Fruit fly (Drosophila melanogaster) whole organism, prepupa: ENCODE results near the gene Obp28a.

ENCODE experiments used
- Blimp-1 ChIP-seq: fragments of 200-800 bp; sonication (Bioruptor generic); optimal IDR thresholded peaks from 3 replicates; lab custom pipeline; 2017; ENCODE audit warnings: missing biosample characterization, missing genetic modification characterization, mild to moderate bottlenecking, moderate library complexity, missing genetic modification reagents
- CG10631 ChIP-seq: fragments of 200-800 bp; sonication (Bioruptor generic); optimal IDR thresholded peaks from 2 replicates; lab custom pipeline; 2016; ENCODE audit warnings: missing biosample characterization, missing genetic modification characterization
- CG10669 ChIP-seq: fragments of 200-800 bp; sonication (Bioruptor generic); optimal IDR thresholded peaks from 3 replicates; lab custom pipeline; 2018; ENCODE audit warnings: missing biosample characterization, mild to moderate bottlenecking, missing genetic modification characterization, moderate library complexity
- CG11294 ChIP-seq: fragments of 200-800 bp; sonication (Bioruptor generic); IDR thresholded peaks from 2 replicates; pipeline ENCODE4 v1.3.6; 2022; ENCODE audit warnings: missing biosample characterization, missing genetic modification characterization
- CG11762 ChIP-seq: fragments of 200-800 bp; sonication (Bioruptor generic); optimal IDR thresholded peaks from 3 replicates; lab custom pipeline; 2016; ENCODE audit warnings: missing biosample characterization, missing genetic modification characterization; ENCODE audit not compliant: insufficient read depth
- CG15336 ChIP-seq: fragments of 200-800 bp; sonication (Bioruptor generic); IDR thresholded peaks from 2 replicates; pipeline ENCODE4 v1.3.6; 2022; ENCODE audit warnings: missing biosample characterization, missing genetic modification characterization
- CG16779 ChIP-seq: fragments of 200-800 bp; sonication (Bioruptor generic); optimal IDR thresholded peaks from 3 replicates; lab custom pipeline; 2017; ENCODE audit warnings: missing biosample characterization, mild to moderate bottlenecking, missing genetic modification characterization
- CG3032 ChIP-seq: fragments of 200-800 bp; optimal IDR thresholded peaks from 2 replicates; lab custom pipeline; 2019; ENCODE audit warnings: missing biosample characterization, mild to moderate bottlenecking, missing genetic modification characterization, moderate library complexity
- CG31627 ChIP-seq: fragments of 200-800 bp; sonication (Bioruptor generic); optimal IDR thresholded peaks from 3 replicates; lab custom pipeline; 2016; ENCODE audit warnings: missing biosample characterization, missing genetic modification characterization
- CG32006 ChIP-seq: fragments of 200-800 bp; sonication (Bioruptor generic); optimal IDR thresholded peaks from 3 replicates; lab custom pipeline; 2017; ENCODE audit warnings: missing biosample characterization, mild to moderate bottlenecking, missing genetic modification characterization
- CG34406 ChIP-seq: fragments of 200-800 bp; sonication (Bioruptor generic); optimal IDR thresholded peaks from 3 replicates; lab custom pipeline; 2016; ENCODE audit warnings: missing biosample characterization, missing genetic modification characterization
- CG3919 ChIP-seq: fragments of 200-800 bp; sonication (Bioruptor generic); optimal IDR thresholded peaks from 3 replicates; lab custom pipeline; 2016; ENCODE audit warnings: missing biosample characterization, missing genetic modification characterization
- CG4318 ChIP-seq: fragments of 200-800 bp; sonication (Bioruptor generic); optimal IDR thresholded peaks from 3 replicates; lab custom pipeline; 2017; ENCODE audit warnings: missing biosample characterization, mild to moderate bottlenecking, missing genetic modification characterization
- CG6163 ChIP-seq: fragments of 200-800 bp; sonication (Bioruptor generic); IDR thresholded peaks from 3 replicates; pipeline ENCODE4 v1.3.6; 2022; ENCODE audit warnings: missing biosample characterization, missing genetic modification characterization
- CG6276 ChIP-seq: fragments of 200-800 bp; sonication (Bioruptor generic); optimal IDR thresholded peaks from 2 replicates; lab custom pipeline; 2017; ENCODE audit warnings: missing biosample characterization, mild to moderate bottlenecking, missing genetic modification characterization
- CG6808 ChIP-seq: fragments of 200-800 bp; sonication (Bioruptor generic); optimal IDR thresholded peaks from 3 replicates; lab custom pipeline; 2017; ENCODE audit warnings: missing biosample characterization, missing genetic modification characterization, mild to moderate bottlenecking, moderate library complexity, missing genetic modification reagents
- CG7368 ChIP-seq: fragments of 200-800 bp; sonication (Bioruptor generic); optimal IDR thresholded peaks from 3 replicates; lab custom pipeline; 2016; ENCODE audit warnings: missing biosample characterization, missing genetic modification characterization
- CG8119 ChIP-seq: fragments of 200-800 bp; sonication (Bioruptor generic); IDR thresholded peaks from 3 replicates; pipeline ENCODE4 v1.3.6; 2022; ENCODE audit warnings: missing biosample characterization, missing genetic modification characterization
- CG8319 ChIP-seq: fragments of 200-800 bp; sonication (Bioruptor generic); optimal IDR thresholded peaks from 3 replicates; lab custom pipeline; 2016; ENCODE audit warnings: missing biosample characterization, missing genetic modification characterization
- CG8632 ChIP-seq: fragments of 200-800 bp; sonication (Bioruptor generic); optimal IDR thresholded peaks from 3 replicates; lab custom pipeline; 2016; ENCODE audit warnings: missing biosample characterization, missing genetic modification characterization
- CG9139 ChIP-seq: fragments of 200-800 bp; sonication (Bioruptor generic); optimal IDR thresholded peaks from 3 replicates; lab custom pipeline; 2017; ENCODE audit warnings: missing biosample characterization, mild to moderate bottlenecking, missing genetic modification characterization
- Eip75B ChIP-seq: fragments of 200-800 bp; sonication (Bioruptor generic); optimal IDR thresholded peaks from 3 replicates; lab custom pipeline; 2016; ENCODE audit warnings: missing biosample characterization, missing genetic modification characterization
- Eip78C ChIP-seq: fragments of 200-800 bp; sonication (Bioruptor generic); peaks from one replicate; lab custom pipeline; 2016; ENCODE audit warnings: missing biosample characterization, missing genetic modification characterization
- Eip93F ChIP-seq: fragments of 200-800 bp; sonication (Bioruptor generic); optimal IDR thresholded peaks from 2 replicates; lab custom pipeline; 2016; ENCODE audit warnings: missing biosample characterization, mild to moderate bottlenecking, missing genetic modification characterization
- Ets21C ChIP-seq: fragments of 200-800 bp; sonication (Bioruptor generic); optimal IDR thresholded peaks from 3 replicates; lab custom pipeline; 2016; ENCODE audit warnings: missing biosample characterization, missing genetic modification characterization
- Ets96B ChIP-seq: fragments of 200-800 bp; optimal IDR thresholded peaks from 2 replicates; lab custom pipeline; 2019; ENCODE audit warnings: missing biosample characterization, mild to moderate bottlenecking, missing genetic modification characterization, moderate library complexity
- Gug ChIP-seq: fragments of 200-800 bp; sonication (Bioruptor generic); IDR thresholded peaks from 2 replicates; pipeline ENCODE4 v1.3.6; 2022; ENCODE audit warnings: missing biosample characterization, missing genetic modification characterization
- Hr38 ChIP-seq: sonication (Bioruptor generic); optimal IDR thresholded peaks from 2 replicates; lab custom pipeline; 2016; ENCODE audit warnings: missing biosample characterization, missing genetic modification characterization
- Hr4 ChIP-seq: fragments of 200-800 bp; sonication (Bioruptor generic); optimal IDR thresholded peaks from 3 replicates; lab custom pipeline; 2016; ENCODE audit warnings: missing biosample characterization, missing genetic modification characterization
- OdsH ChIP-seq: fragments of 200-800 bp; sonication (Bioruptor generic); optimal IDR thresholded peaks from 3 replicates; lab custom pipeline; 2016; ENCODE audit warnings: missing biosample characterization, missing genetic modification characterization
- Smox ChIP-seq: fragments of 200-800 bp; sonication (Bioruptor generic); optimal IDR thresholded peaks from 3 replicates; lab custom pipeline; 2016; ENCODE audit warnings: missing biosample characterization, missing genetic modification characterization
- Sox14 ChIP-seq: fragments of 200-800 bp; sonication (Bioruptor generic); optimal IDR thresholded peaks from 3 replicates; lab custom pipeline; 2016; ENCODE audit warnings: missing biosample characterization, missing genetic modification characterization
- Sox15 ChIP-seq: fragments of 200-800 bp; sonication (Bioruptor generic); optimal IDR thresholded peaks from 3 replicates; lab custom pipeline; 2016; ENCODE audit warnings: missing biosample characterization, missing genetic modification characterization
- cyc ChIP-seq: fragments of 200-800 bp; sonication (Bioruptor generic); optimal IDR thresholded peaks from 3 replicates; lab custom pipeline; 2016; ENCODE audit warnings: missing biosample characterization, missing genetic modification characterization
- dac ChIP-seq: fragments of 200-800 bp; sonication (Bioruptor generic); optimal IDR thresholded peaks from 2 replicates; lab custom pipeline; 2017; ENCODE audit warnings: missing biosample characterization, mild to moderate bottlenecking, missing genetic modification characterization
- eg ChIP-seq: fragments of 200-800 bp; sonication (Bioruptor generic); IDR thresholded peaks from 3 replicates; pipeline ENCODE4 v1.3.6; 2022; ENCODE audit warnings: missing biosample characterization, missing genetic modification characterization
- esn ChIP-seq: fragments of 200-800 bp; sonication (Bioruptor generic); optimal IDR thresholded peaks from 2 replicates; lab custom pipeline; 2016; ENCODE audit warnings: missing biosample characterization, mild to moderate bottlenecking, missing genetic modification characterization, moderate library complexity
- fd59A ChIP-seq: fragments of 200-800 bp; sonication (Bioruptor generic); optimal IDR thresholded peaks from 2 replicates; lab custom pipeline; 2017; ENCODE audit warnings: missing biosample characterization, mild to moderate bottlenecking, missing genetic modification characterization, missing genetic modification reagents
- net ChIP-seq: fragments of 200-800 bp; sonication (Bioruptor generic); optimal IDR thresholded peaks from 3 replicates; lab custom pipeline; 2016; ENCODE audit warnings: missing biosample characterization, missing genetic modification characterization
- pdm3 ChIP-seq: fragments of 200-800 bp; sonication (Bioruptor generic); optimal IDR thresholded peaks from 3 replicates; lab custom pipeline; 2016; ENCODE audit warnings: missing biosample characterization, missing genetic modification characterization
- spab ChIP-seq: fragments of 200-800 bp; sonication (Bioruptor generic); optimal IDR thresholded peaks from 2 replicates; lab custom pipeline; 2017; ENCODE audit warnings: missing biosample characterization, mild to moderate bottlenecking, missing genetic modification characterization, missing genetic modification reagents
- ss ChIP-seq, 2 experiments: fragments of 200-800 bp; sonication (Bioruptor generic); optimal IDR thresholded peaks; 2 replicates in 1 of 2; 3 replicates in 1 of 2; lab custom pipeline; 2017 to 2018; ENCODE audit warnings: mild to moderate bottlenecking in 2 of 2, missing biosample characterization in 2 of 2, missing genetic modification characterization in 2 of 2, moderate library complexity in 1 of 2
- topi ChIP-seq: fragments of 200-800 bp; sonication (Bioruptor generic); optimal IDR thresholded peaks from 3 replicates; lab custom pipeline; 2016; ENCODE audit warnings: missing biosample characterization, missing genetic modification characterization
- vri ChIP-seq: fragments of 200-800 bp; sonication (Bioruptor generic); optimal IDR thresholded peaks from 3 replicates; lab custom pipeline; 2016; ENCODE audit warnings: missing biosample characterization, mild to moderate bottlenecking, missing genetic modification characterization

The Obp28a gene

DNA sequence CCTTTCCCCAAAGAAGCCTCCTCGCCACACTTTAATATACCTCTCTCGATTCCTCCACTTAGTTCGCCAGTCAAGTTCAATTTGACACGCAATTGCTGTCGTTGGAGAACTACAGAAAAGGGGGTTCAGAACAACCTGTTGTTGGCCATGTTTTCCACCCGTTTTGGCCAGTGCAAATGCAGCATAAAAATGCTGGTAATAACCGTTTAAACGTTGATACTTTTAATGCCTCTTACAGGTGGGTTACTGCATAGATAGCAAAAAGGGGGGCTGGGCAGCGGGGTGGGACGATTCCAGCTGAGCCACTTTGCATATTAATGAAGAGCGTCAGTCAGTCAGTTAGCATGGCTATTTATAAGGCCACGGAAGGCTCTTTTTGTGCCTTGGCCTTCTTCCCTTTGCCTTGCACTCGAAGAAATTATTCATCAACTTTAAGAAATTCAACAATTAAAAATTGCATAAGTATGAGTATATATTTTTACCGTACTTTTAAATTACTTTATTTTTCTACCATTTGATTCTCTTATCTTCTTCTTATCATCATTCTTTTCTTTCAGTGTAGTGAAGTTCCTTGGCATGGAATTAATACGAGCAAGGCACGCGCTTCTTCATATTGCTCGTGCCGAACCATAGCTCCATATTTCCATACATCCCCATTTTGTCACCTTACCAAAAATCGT is 44.0 kb upstream of the Obp28a start (continued):
- peak; percentile 48 for TF ChIP-seq Hr4 (GFP tag; lab: Kevin White, UChicago)
- TF ChIP-seq CG8119 (GFP tag; lab: Robert Waterston, UW) = peak; percentile 62; the same call in 2 of the 3 replicates
- no peak for TF ChIP-seq Blimp-1 (GFP tag; lab: Kevin White, UChicago)
- peak; percentile 31 for TF ChIP-seq fd59A
- TF ChIP-seq spab (GFP tag; lab: Kevin White, UChicago) = peak; percentile 57
- peak; percentile 70 for TF ChIP-seq CG3032 (tag; lab: Kevin White, UChicago)
- TF ChIP-seq Smox (GFP tag; lab: Kevin White, UChicago) = no peak
- TF ChIP-seq CG6163 (GFP tag; lab: Robert Waterston, UW) = peak; percentile 58
- no peak for TF ChIP-seq CG31627 (GFP tag; lab: Kevin White, UChicago)
- no peak for TF ChIP-seq CG16779 (tag; lab: Kevin White, UChicago)
- no peak for TF ChIP-seq dac
- peak; percentile 56 for TF ChIP-seq CG32006 (GFP tag; lab: Kevin White, UChicago)
- no peak for TF ChIP-seq Hr38 (GFP tag; lab: Kevin White, UChicago)
- peak; percentile 51 for TF ChIP-seq CG10631 (GFP tag; lab: Kevin White, UChicago)
- TF ChIP-seq Ets96B (tag; lab: Kevin White, UChicago) = peak; percentile 73
- TF ChIP-seq CG10669 (GFP tag; lab: Kevin White, UChicago) = peak; percentile 58
- peak; percentile 32 for TF ChIP-seq CG9139 (GFP tag; lab: Kevin White, UChicago)
- peak; percentile 37 for TF ChIP-seq Sox14
- TF ChIP-seq, all 60 proteins: peak for 36

DNA sequence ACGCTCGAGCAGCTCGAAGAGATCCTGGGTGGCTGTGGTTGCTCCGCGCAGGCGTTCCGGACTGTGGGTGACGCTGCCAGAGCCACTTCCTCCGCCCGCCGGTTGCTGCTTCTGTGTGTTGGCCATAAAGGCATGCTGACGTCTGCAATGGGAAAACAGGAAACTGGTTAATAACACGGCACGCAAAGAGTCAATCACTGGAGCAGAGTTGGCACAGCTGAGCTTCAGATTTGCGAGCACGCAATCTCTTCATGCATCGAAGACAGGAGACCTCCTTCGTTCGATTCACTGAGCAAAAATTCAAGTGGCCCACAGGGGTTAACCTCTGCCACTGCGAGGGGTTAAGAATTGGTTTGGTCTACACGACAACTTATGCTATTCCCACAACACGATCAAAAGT is 39.2 kb upstream of the Obp28a start:
- TF ChIP-seq CG6276 = no peak
- no peak for TF ChIP-seq CG16779 (tag; lab: Kevin White, UChicago)
- TF ChIP-seq net = no peak
- no peak for TF ChIP-seq Ets96B (tag; lab: Kevin White, UChicago)
- TF ChIP-seq CG34406 (GFP tag; lab: Kevin White, UChicago) = no peak
- no peak for TF ChIP-seq CG32006 (GFP tag; lab: Kevin White, UChicago)
- peak; percentile 23 for TF ChIP-seq Eip78C (GFP tag; lab: Kevin White, UChicago)
- no peak for TF ChIP-seq CG7368
- TF ChIP-seq pdm3 (GFP tag; lab: Kevin White, UChicago) = no peak
- TF ChIP-seq ss (GFP tag; optimal IDR thresholded peaks at IDR 0.05; lab: Kevin White, UChicago) = peak in 1 of 2 experiments; percentile 95
- TF ChIP-seq CG6163 (GFP tag; lab: Robert Waterston, UW) = 0 out of 3 replicates have a peak, but pooled peaks have one; percentile 15
- TF ChIP-seq spab (GFP tag; lab: Kevin White, UChicago) = no peak

DNA sequence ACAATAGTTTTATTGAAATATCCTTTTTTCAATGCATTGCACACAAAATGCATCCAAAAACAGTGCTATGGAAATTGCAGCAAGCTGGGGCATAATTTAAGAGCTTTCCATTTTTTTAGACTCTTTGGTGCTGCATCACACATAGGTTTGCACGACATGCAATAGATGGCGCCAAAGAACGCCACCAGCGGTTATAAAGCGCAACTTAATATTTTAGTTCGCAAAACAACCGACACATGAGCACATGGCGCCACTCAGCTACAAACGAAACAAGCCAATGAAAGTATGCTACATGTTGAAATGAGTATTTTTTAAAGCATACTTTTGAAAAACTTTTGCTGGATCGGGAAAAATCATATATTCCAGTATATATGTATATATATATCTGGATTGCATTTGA is 37.8 kb upstream of the Obp28a start:
- peak; percentile 59 for TF ChIP-seq dac
- TF ChIP-seq Ets21C (GFP tag; lab: Kevin White, UChicago) = peak; percentile 52
- peak; percentile 70 for TF ChIP-seq net
- 0 out of 2 replicates have a peak, but pooled peaks have one; percentile 15 for TF ChIP-seq CG15336 (GFP tag; lab: Robert Waterston, UW)
- TF ChIP-seq eg = peak; percentile 79
- peak; percentile 72 for TF ChIP-seq OdsH (GFP tag; lab: Kevin White, UChicago)
- no peak for TF ChIP-seq Eip93F
- TF ChIP-seq Gug (GFP tag; lab: Robert Waterston, UW) = peak; percentile 52
- peak; percentile 65 for TF ChIP-seq CG3032 (tag; lab: Kevin White, UChicago)
- TF ChIP-seq Sox15 (GFP tag; lab: Kevin White, UChicago) = peak; percentile 42
- peak; percentile 72 for TF ChIP-seq topi (GFP tag; lab: Kevin White, UChicago)
- peak; percentile 49 for TF ChIP-seq CG8319 (GFP tag; lab: Kevin White, UChicago)
- TF ChIP-seq CG8632 (GFP tag; lab: Kevin White, UChicago) = peak; percentile 19
- TF ChIP-seq CG11762 (GFP tag; lab: Kevin White, UChicago) = peak; percentile 49
- TF ChIP-seq cyc (GFP tag; lab: Kevin White, UChicago) = peak; percentile 86
- no peak for TF ChIP-seq CG4318 (GFP tag; lab: Kevin White, UChicago)
- peak; percentile 51 for TF ChIP-seq vri
- peak; percentile 19 for TF ChIP-seq fd59A
- no peak for TF ChIP-seq Hr38 (GFP tag; lab: Kevin White, UChicago)
- peak; percentile 42 for TF ChIP-seq Ets96B (tag; lab: Kevin White, UChicago)
- TF ChIP-seq esn (GFP tag; lab: Kevin White, UChicago) = peak; percentile 86
- 0 out of 2 replicates have a peak, but pooled peaks have one; percentile 23 for TF ChIP-seq CG11294 (GFP tag; lab: Robert Waterston, UW)
- TF ChIP-seq Eip78C (GFP tag; lab: Kevin White, UChicago) = peak; percentile 83
- TF ChIP-seq Eip75B (GFP tag; lab: Kevin White, UChicago) = peak; percentile 54
- TF ChIP-seq CG10631 (GFP tag; lab: Kevin White, UChicago) = peak; percentile 47
- peak; percentile 56 for TF ChIP-seq CG6808 (GFP tag; lab: Kevin White, UChicago)
- TF ChIP-seq CG9139 (GFP tag; lab: Kevin White, UChicago) = peak; percentile 25
- peak; percentile 45 for TF ChIP-seq Blimp-1 (GFP tag; lab: Kevin White, UChicago)
- TF ChIP-seq CG3919 (GFP tag; lab: Kevin White, UChicago) = peak; percentile 83
- peak; percentile 37 for TF ChIP-seq CG32006 (GFP tag; lab: Kevin White, UChicago)
